Fruit fly (Drosophila melanogaster): ENCODE data around the gene CG4009.

CG4009 gene

DNA sequence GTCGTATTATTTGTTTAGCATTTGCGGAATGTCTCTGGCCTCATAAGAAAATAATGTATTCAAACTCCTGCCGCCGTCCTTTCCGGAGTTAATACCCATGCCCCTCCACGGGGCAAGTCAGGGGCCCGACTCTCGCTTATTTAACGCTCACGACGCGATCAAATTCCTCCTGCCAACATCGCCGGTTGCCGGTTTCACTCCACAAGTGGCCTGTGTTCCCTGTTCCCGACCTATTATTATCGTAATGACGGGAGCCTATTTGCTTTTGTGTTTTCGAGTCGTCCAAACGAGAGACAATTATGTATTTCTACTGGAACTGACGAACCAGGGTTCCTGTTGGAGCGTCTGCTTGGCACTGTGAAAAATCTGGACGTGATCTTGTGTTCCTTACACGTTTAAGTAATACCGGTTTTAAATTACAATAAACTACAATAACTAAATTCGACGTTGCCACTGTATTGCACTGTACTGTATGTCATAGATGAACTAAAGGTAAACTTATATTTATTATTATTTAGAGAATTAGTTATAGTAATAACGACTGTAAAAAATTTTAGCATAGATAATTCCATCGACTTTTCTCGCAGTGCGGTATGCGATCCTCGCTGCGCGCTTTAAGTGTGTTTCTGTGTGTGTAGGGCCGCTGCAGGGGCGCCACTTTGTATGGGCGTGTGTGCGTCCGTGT, 16.8 kb upstream of the CG4009 start (continued):
- peak; percentile 26 for TF ChIP-seq CG4318 (GFP tag; optimal IDR thresholded peaks at IDR 0.05)
- TF ChIP-seq fd59A (GFP tag; optimal IDR thresholded peaks at IDR 0.05) = peak; percentile 87
- peak; percentile 71 for TF ChIP-seq CG16779 (tag; optimal IDR thresholded peaks at IDR 0.05)
- TF ChIP-seq Lpt (GFP tag; optimal IDR thresholded peaks at IDR 0.05) = peak; percentile 57
- peak; percentile 82 for TF ChIP-seq svp (GFP tag)
- peak; percentile 67 for TF ChIP-seq CG34406 (GFP tag; optimal IDR thresholded peaks at IDR 0.05)
- TF ChIP-seq net (GFP tag; optimal IDR thresholded peaks at IDR 0.05) = peak; percentile 62
- TF ChIP-seq Met (GFP tag; optimal IDR thresholded peaks at IDR 0.05) = peak; percentile 82
- peak; percentile 84 for TF ChIP-seq CG10669 (GFP tag; optimal IDR thresholded peaks at IDR 0.05)
- TF ChIP-seq eg (GFP tag; IDR thresholded peaks at IDR 0.05) = 0 out of 3 replicates have a peak, but pooled peaks have one; percentile 9
- TF ChIP-seq fkh (GFP tag; optimal IDR thresholded peaks at IDR 0.05) = peak; percentile 7
- peak; percentile 76 for TF ChIP-seq OdsH (GFP tag; optimal IDR thresholded peaks at IDR 0.05)
- peak; percentile 35; the same call in 1 of the 2 replicates for TF ChIP-seq Gug (GFP tag; IDR thresholded peaks at IDR 0.05)
- TF ChIP-seq CG15336 (GFP tag; IDR thresholded peaks at IDR 0.05) = peak; percentile 34; the same call in 1 of the 2 replicates
- TF ChIP-seq topi (GFP tag; optimal IDR thresholded peaks at IDR 0.05) = peak; percentile 68
- peak; percentile 78 for TF ChIP-seq spab (GFP tag; optimal IDR thresholded peaks at IDR 0.05)

DNA sequence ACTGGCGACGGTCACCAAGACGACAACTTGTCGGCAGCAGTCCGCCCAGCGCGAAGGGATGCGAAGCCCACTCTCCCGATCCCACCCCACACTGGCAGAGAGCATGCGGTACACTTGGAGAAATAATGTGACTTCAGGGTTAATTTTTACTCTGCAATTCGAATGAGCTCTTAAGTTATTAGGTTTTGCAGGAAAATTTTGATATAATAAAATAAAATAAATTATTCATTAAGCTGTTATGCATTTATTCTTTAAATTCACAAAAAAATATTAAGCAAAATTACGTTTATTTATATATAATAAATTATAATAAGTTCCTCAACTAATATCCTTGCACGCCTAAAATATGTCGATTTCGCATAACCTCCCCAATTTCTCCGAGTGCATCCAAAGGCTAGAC, 13.0 kb upstream of the CG4009 start:
- TF ChIP-seq Smox (GFP tag; optimal IDR thresholded peaks at IDR 0.05) = no peak
- no peak for TF ChIP-seq CG6854 (GFP tag; optimal IDR thresholded peaks at IDR 0.05)
- TF ChIP-seq CG9139 (GFP tag; optimal IDR thresholded peaks at IDR 0.05) = no peak
- TF ChIP-seq Lpt (GFP tag; optimal IDR thresholded peaks at IDR 0.05) = no peak
- TF ChIP-seq CG3032 (tag; optimal IDR thresholded peaks at IDR 0.05) = peak; percentile 56
- TF ChIP-seq achi (GFP tag; optimal IDR thresholded peaks at IDR 0.05) = peak; percentile 47
- no peak for TF ChIP-seq dsx (GFP tag; optimal IDR thresholded peaks at IDR 0.05; ENCODE audit: poor library complexity, severe bottlenecking)
- TF ChIP-seq acj6 (GFP tag; optimal IDR thresholded peaks at IDR 0.05) = peak; percentile 40
- TF ChIP-seq CG31627 (GFP tag; optimal IDR thresholded peaks at IDR 0.05) = no peak
- TF ChIP-seq fkh (GFP tag; optimal IDR thresholded peaks at IDR 0.05) = no peak
- TF ChIP-seq Sox14 (GFP tag; optimal IDR thresholded peaks at IDR 0.05) = no peak
- no peak for TF ChIP-seq Blimp-1 (GFP tag; optimal IDR thresholded peaks at IDR 0.05)
- TF ChIP-seq esn (GFP tag; optimal IDR thresholded peaks at IDR 0.05) = no peak
- no peak for TF ChIP-seq CG32006 (GFP tag; optimal IDR thresholded peaks at IDR 0.05)
- TF ChIP-seq topi (GFP tag; optimal IDR thresholded peaks at IDR 0.05) = no peak
- peak; percentile 20 for TF ChIP-seq CG34406 (GFP tag; optimal IDR thresholded peaks at IDR 0.05)
- TF ChIP-seq Eip93F (GFP tag; optimal IDR thresholded peaks at IDR 0.05) = no peak
- TF ChIP-seq CG11762 (GFP tag; optimal IDR thresholded peaks at IDR 0.05; ENCODE audit: insufficient read depth) = no peak
- TF ChIP-seq Gug (GFP tag; IDR thresholded peaks at IDR 0.05) = 0 out of 2 replicates have a peak, but pooled peaks have one; percentile 9
- no peak for TF ChIP-seq CG16779 (tag; optimal IDR thresholded peaks at IDR 0.05)
- peak; percentile 31 for TF ChIP-seq CG10631 (GFP tag; optimal IDR thresholded peaks at IDR 0.05)
- TF ChIP-seq eg (GFP tag; IDR thresholded peaks at IDR 0.05) = 0 out of 3 replicates have a peak, but pooled peaks have one; percentile 5
- TF ChIP-seq CG1621 (tag; optimal IDR thresholded peaks at IDR 0.05) = no peak
- no peak for TF ChIP-seq Eip75B (GFP tag; optimal IDR thresholded peaks at IDR 0.05)
- TF ChIP-seq Hr39 (GFP tag; optimal IDR thresholded peaks at IDR 0.05) = no peak
- no peak for TF ChIP-seq net (GFP tag; optimal IDR thresholded peaks at IDR 0.05)
- TF ChIP-seq CG7368 (GFP tag; optimal IDR thresholded peaks at IDR 0.05) = no peak
- peak; percentile 11 for TF ChIP-seq CG6792 (GFP tag; optimal IDR thresholded peaks at IDR 0.05)
- peak; percentile 73 for TF ChIP-seq Eip78C (GFP tag)
- TF ChIP-seq CG8632 (GFP tag; optimal IDR thresholded peaks at IDR 0.05) = no peak
- TF ChIP-seq CG15336 (GFP tag; IDR thresholded peaks at IDR 0.05) = peak; percentile 36; the same call in 1 of the 2 replicates
- no peak for TF ChIP-seq CG6163 (GFP tag; IDR thresholded peaks at IDR 0.05)
- peak; percentile 3 for TF ChIP-seq Ets96B (tag; optimal IDR thresholded peaks at IDR 0.05)
- no peak for TF ChIP-seq CG4318 (GFP tag; optimal IDR thresholded peaks at IDR 0.05)
